Fruit fly (Drosophila melanogaster): ENCODE results near the gene CG4338.

DNA sequence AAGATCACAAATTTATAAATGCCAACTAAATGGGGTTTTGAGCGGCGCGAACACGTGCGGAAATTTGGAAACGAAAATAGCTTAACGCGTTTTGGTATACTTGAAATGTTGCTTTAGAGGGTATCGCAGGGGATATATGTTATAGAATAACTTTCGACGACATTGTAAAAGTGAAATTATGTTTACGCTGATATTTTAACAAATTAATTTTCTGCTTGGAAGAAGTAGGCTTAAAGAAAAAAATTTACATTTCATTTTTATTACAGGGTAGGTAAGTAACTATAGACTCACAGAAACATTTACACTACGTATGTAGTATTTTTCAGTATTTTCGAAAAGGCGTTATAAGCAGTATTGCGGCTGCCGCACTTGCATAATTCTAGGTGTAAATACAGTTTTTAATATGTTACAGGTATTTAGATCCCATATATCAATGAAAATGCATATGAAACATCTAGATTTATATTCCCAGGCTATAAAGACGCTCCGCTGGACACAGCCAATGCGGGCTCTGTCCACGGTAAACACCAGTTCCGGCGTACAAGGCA is 45.9 kb upstream of the CG4338 start, which contains the start of the genes Art3 and mRpS10:
- no peak for TF ChIP-seq psq (optimal IDR thresholded peaks at IDR 0.05)
- no peak for TF ChIP-seq CG8478 (optimal IDR thresholded peaks at IDR 0.05)
- TF ChIP-seq EcR (GFP tag; optimal IDR thresholded peaks at IDR 0.05): no peak

Data from whole organism.